Worm (Caenorhabditis elegans): ENCODE results near the gene clec-151.

The clec-151 gene

ce11 chrIII:4628165-4628564 lies at the start of gene clec-151:
TSS of gene clec-151 (plus strand) at chrIII:4628465.
- TF ChIP-seq ceh-13 (GFP tag; optimal IDR thresholded peaks at IDR 0.05) (no peak), hnd-1 (tag; optimal IDR thresholded peaks at IDR 0.05) (no peak), ets-7 (tag; optimal IDR thresholded peaks at IDR 0.05) (no peak)

ce11 chrIII:4581495-4581894 lies 46.8 kb upstream of the clec-151 start, which contains the start of gene F35G12.12:
TSS of gene F35G12.12 (plus strand) at chrIII:4581795.
- no peak for TF ChIP-seq hmg-4 (GFP tag; optimal IDR thresholded peaks at IDR 0.05)
- no peak for TF ChIP-seq F13C5.2 (tag; optimal IDR thresholded peaks at IDR 0.05)
- no peak for TF ChIP-seq hnd-1 (tag; optimal IDR thresholded peaks at IDR 0.05)
- no peak for TF ChIP-seq sea-1 (GFP tag; conservative IDR thresholded peaks at IDR 0.05)
- no peak for TF ChIP-seq ceh-36 (tag; optimal IDR thresholded peaks at IDR 0.05)
- no peak for TF ChIP-seq hmbx-1 (tag; optimal IDR thresholded peaks at IDR 0.05)
- TF ChIP-seq aly-1 (tag; optimal IDR thresholded peaks at IDR 0.05), result no peak

- TF ChIP-seq aly-1 (tag; optimal IDR thresholded peaks at IDR 0.05) (no peak), scrt-1 (GFP tag; IDR thresholded peaks at IDR 0.05) (no peak), hmg-4 (GFP tag; optimal IDR thresholded peaks at IDR 0.05) (no peak), B0310.2 (tag; optimal IDR thresholded peaks at IDR 0.05) (no peak), ceh-13 (GFP tag; optimal IDR thresholded peaks at IDR 0.05) (no peak)
Measured at ce11 chrIII:4584068-4584566, 44.1 kb upstream of the clec-151 start, which contains the start of gene F35G12.5. TSS of gene F35G12.5 (plus strand) at chrIII:4584118.

- 0 out of 2 replicates have a peak, but pooled peaks have one; percentile 60 for TF ChIP-seq scrt-1 (GFP tag; IDR thresholded peaks at IDR 0.05)
- no peak for TF ChIP-seq sea-1 (GFP tag; conservative IDR thresholded peaks at IDR 0.05)
- TF ChIP-seq F13C5.2 (tag; optimal IDR thresholded peaks at IDR 0.05), result peak; percentile 40
- TF ChIP-seq ceh-13 (GFP tag; optimal IDR thresholded peaks at IDR 0.05), result no peak
- no peak for TF ChIP-seq aly-1 (tag; optimal IDR thresholded peaks at IDR 0.05)
- TF ChIP-seq tbx-37 (GFP tag; conservative IDR thresholded peaks at IDR 0.05), result no peak
- TF ChIP-seq ama-1 (optimal IDR thresholded peaks at IDR 0.05), result no peak
- TF ChIP-seq hnd-1 (tag; optimal IDR thresholded peaks at IDR 0.05), result no peak
- TF ChIP-seq tbx-11 (GFP tag; IDR thresholded peaks at IDR 0.05), result no peak
- TF ChIP-seq tra-4 (tag; optimal IDR thresholded peaks at IDR 0.05), result no peak
- no peak for TF ChIP-seq pes-1 (GFP tag; IDR thresholded peaks at IDR 0.05)
- TF ChIP-seq B0310.2 (tag; optimal IDR thresholded peaks at IDR 0.05), result no peak
- peak; percentile 26 for TF ChIP-seq hmg-4 (GFP tag; optimal IDR thresholded peaks at IDR 0.05)
- no peak for TF ChIP-seq ceh-36 (tag; optimal IDR thresholded peaks at IDR 0.05)
- no peak for TF ChIP-seq hmbx-1 (tag; optimal IDR thresholded peaks at IDR 0.05)
- TF ChIP-seq flt-1 (GFP tag; IDR thresholded peaks at IDR 0.05), result peak; percentile 43; the same call in 1 of the 2 replicates
- no peak for TF ChIP-seq ets-7 (tag; optimal IDR thresholded peaks at IDR 0.05)
Measured at ce11 chrIII:4587177-4587576, 41.1 kb upstream of the clec-151 start, which contains the start of the genes F35G12.7 and smc-4. TSS of gene F35G12.7 (minus strand) at chrIII:4587330. TSS of gene smc-4 (plus strand) at chrIII:4587501.

- no peak for TF ChIP-seq hnd-1 (tag; optimal IDR thresholded peaks at IDR 0.05)
- TF ChIP-seq ama-1 (optimal IDR thresholded peaks at IDR 0.05), result peak; percentile 67
- no peak for TF ChIP-seq pes-1 (GFP tag; IDR thresholded peaks at IDR 0.05)
- TF ChIP-seq flt-1 (GFP tag; IDR thresholded peaks at IDR 0.05), result no peak
Measured at ce11 chrIII:4593098-4593697, 35.1 kb upstream of the clec-151 start, which contains the start of gene erh-2. TSS of gene erh-2 (plus strand) at chrIII:4593231.

ce11 chrIII:4594324-4594723 lies 33.9 kb upstream of the clec-151 start, which contains the start of gene apc-11:
TSS of gene apc-11 (minus strand) at chrIII:4594424.
- TF ChIP-seq aly-1 (tag; optimal IDR thresholded peaks at IDR 0.05), result no peak
- TF ChIP-seq hmbx-1 (tag; optimal IDR thresholded peaks at IDR 0.05), result no peak
- TF ChIP-seq scrt-1 (GFP tag; IDR thresholded peaks at IDR 0.05), result no peak
- TF ChIP-seq ceh-13 (GFP tag; optimal IDR thresholded peaks at IDR 0.05), result no peak
- TF ChIP-seq tra-4 (tag; optimal IDR thresholded peaks at IDR 0.05), result no peak
- no peak for TF ChIP-seq flt-1 (GFP tag; IDR thresholded peaks at IDR 0.05)
- no peak for TF ChIP-seq sea-1 (GFP tag; conservative IDR thresholded peaks at IDR 0.05)
- TF ChIP-seq pes-1 (GFP tag; IDR thresholded peaks at IDR 0.05), result no peak
- TF ChIP-seq hmg-4 (GFP tag; optimal IDR thresholded peaks at IDR 0.05), result no peak

- TF ChIP-seq B0310.2 (tag; optimal IDR thresholded peaks at IDR 0.05), result no peak
- no peak for TF ChIP-seq pes-1 (GFP tag; IDR thresholded peaks at IDR 0.05)
- no peak for TF ChIP-seq hnd-1 (tag; optimal IDR thresholded peaks at IDR 0.05)
- no peak for TF ChIP-seq hmbx-1 (tag; optimal IDR thresholded peaks at IDR 0.05)
- no peak for TF ChIP-seq ceh-36 (tag; optimal IDR thresholded peaks at IDR 0.05)
- no peak for TF ChIP-seq F13C5.2 (tag; optimal IDR thresholded peaks at IDR 0.05)
- TF ChIP-seq ets-7 (tag; optimal IDR thresholded peaks at IDR 0.05), result no peak
- TF ChIP-seq aly-1 (tag; optimal IDR thresholded peaks at IDR 0.05), result no peak
- TF ChIP-seq ama-1 (optimal IDR thresholded peaks at IDR 0.05), result no peak
- no peak for TF ChIP-seq tra-4 (tag; optimal IDR thresholded peaks at IDR 0.05)
- TF ChIP-seq tbx-37 (GFP tag; conservative IDR thresholded peaks at IDR 0.05), result no peak
- TF ChIP-seq tbx-11 (GFP tag; IDR thresholded peaks at IDR 0.05), result no peak
Measured at ce11 chrIII:4594762-4595523, 33.3 kb upstream of the clec-151 start.

DNA sequence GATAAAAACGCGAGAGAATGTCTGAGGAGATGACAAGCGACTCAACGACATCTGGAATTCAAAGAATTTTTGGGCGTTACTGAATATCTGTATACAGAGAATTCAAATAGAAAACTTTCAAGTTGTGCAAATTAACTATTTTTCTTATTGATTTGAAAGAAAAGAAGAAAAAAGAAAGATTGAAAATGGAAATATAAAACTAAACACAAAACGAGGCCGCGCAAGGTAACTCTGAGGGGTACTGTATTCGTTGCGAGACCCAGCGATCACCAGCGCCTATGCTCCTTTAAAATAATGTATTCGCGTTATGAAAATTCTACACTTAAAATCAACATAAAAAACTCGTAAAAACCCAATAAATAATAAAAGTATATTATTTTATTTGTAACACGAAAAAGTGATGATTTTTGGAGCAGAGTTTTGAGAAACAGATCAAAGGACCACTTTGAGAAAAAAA lies 32.5 kb upstream of the clec-151 start, which contains the start of gene asb-1:
Gene asb-1, minus strand, starts transcription at position 51 of the 457 bp plus-strand sequence.
- TF ChIP-seq scrt-1 (GFP tag; IDR thresholded peaks at IDR 0.05) (no peak), hmg-4 (GFP tag; optimal IDR thresholded peaks at IDR 0.05) (no peak)

All from whole organism, early embryonic.